Fruit fly (Drosophila melanogaster): Measurements from ENCODE around the gene CG12111.

The CG12111 gene

dm6 chrX:8601165-8601564 is 30.4 kb upstream of the CG12111 start (continued):
- peak; percentile 14 for TF ChIP-seq CG15696 (tag; optimal IDR thresholded peaks at IDR 0.05)
- TF ChIP-seq zfh1 (GFP tag; IDR thresholded peaks at IDR 0.05), result peak; percentile 63
- no peak for TF ChIP-seq CG15601 (tag; optimal IDR thresholded peaks at IDR 0.05)
- TF ChIP-seq CG17829 (tag; optimal IDR thresholded peaks at IDR 0.05), result peak; percentile 33
- no peak for TF ChIP-seq CG3847 (GFP tag; IDR thresholded peaks at IDR 0.05)
- TF ChIP-seq Dek (tag; optimal IDR thresholded peaks at IDR 0.05), result no peak
- TF ChIP-seq gcm (GFP tag; optimal IDR thresholded peaks at IDR 0.05), result no peak
- TF ChIP-seq CG4854 (GFP tag; optimal IDR thresholded peaks at IDR 0.05), result no peak
- no peak for TF ChIP-seq Dll (GFP tag; IDR thresholded peaks at IDR 0.05; ENCODE audit: partially characterized antibody)
- no peak for TF ChIP-seq fru (optimal IDR thresholded peaks at IDR 0.05)
- TF ChIP-seq Eip74EF (GFP tag; optimal IDR thresholded peaks at IDR 0.05), result no peak
- TF ChIP-seq crp (GFP tag; optimal IDR thresholded peaks at IDR 0.05), result no peak
- TF ChIP-seq grn (GFP tag; optimal IDR thresholded peaks at IDR 0.05), result no peak
- TF ChIP-seq gem (tag; optimal IDR thresholded peaks at IDR 0.05), result no peak
- TF ChIP-seq Sox102F (GFP tag; optimal IDR thresholded peaks at IDR 0.05), result no peak
- TF ChIP-seq wek (GFP tag; optimal IDR thresholded peaks at IDR 0.05), result no peak
- TF ChIP-seq Xrp1 (GFP tag; IDR thresholded peaks at IDR 0.05), result peak; percentile 57; the same call in 1 of the 2 replicates
- no peak for TF ChIP-seq CG13624 (GFP tag; optimal IDR thresholded peaks at IDR 0.05)
- no peak for TF ChIP-seq eve (GFP tag; optimal IDR thresholded peaks at IDR 0.05)
- no peak for TF ChIP-seq CG9437 (GFP tag; optimal IDR thresholded peaks at IDR 0.05)
- 0 out of 2 replicates have a peak, but pooled peaks have one; percentile 11 for TF ChIP-seq CG4730 (GFP tag; IDR thresholded peaks at IDR 0.05)
- peak; percentile 5 for TF ChIP-seq CG2120 (GFP tag; optimal IDR thresholded peaks at IDR 0.05)
- TF ChIP-seq CG12104 (GFP tag; optimal IDR thresholded peaks at IDR 0.05), result no peak
- TF ChIP-seq GATAe (GFP tag; conservative IDR thresholded peaks at IDR 0.05), result no peak
- TF ChIP-seq sd (tag; optimal IDR thresholded peaks at IDR 0.05), result no peak
- TF ChIP-seq amos (GFP tag; IDR thresholded peaks at IDR 0.05; ENCODE audit: partially characterized antibody), result no peak
- no peak for TF ChIP-seq Mes4 (GFP tag; optimal IDR thresholded peaks at IDR 0.05)
- TF ChIP-seq Gug (GFP tag; IDR thresholded peaks at IDR 0.05), result peak; percentile 58; the same call in 3 of the 4 replicates
- TF ChIP-seq Lim3 (GFP tag; IDR thresholded peaks at IDR 0.05), result no peak
- no peak for TF ChIP-seq Myb (GFP tag; optimal IDR thresholded peaks at IDR 0.05)
- TF ChIP-seq CG11093 (GFP tag; IDR thresholded peaks at IDR 0.05), result 0 out of 3 replicates have a peak, but pooled peaks have one; percentile 21
- TF ChIP-seq sens (GFP tag), result peak; percentile 68
- no peak for TF ChIP-seq ftz-f1 (GFP tag; optimal IDR thresholded peaks at IDR 0.05)
- no peak for TF ChIP-seq pan (optimal IDR thresholded peaks at IDR 0.05)
- peak in 1 of 2 experiments; percentile 52 for TF ChIP-seq pan (GFP tag; optimal IDR thresholded peaks at IDR 0.05 in 1 of 2, IDR thresholded peaks at IDR 0.05 in 1 of 2)
- no peak for TF ChIP-seq CG14710 (tag; optimal IDR thresholded peaks at IDR 0.05)
- TF ChIP-seq CG10209 (GFP tag; optimal IDR thresholded peaks at IDR 0.05), result peak; percentile 28
- no peak for TF ChIP-seq Max (GFP tag; optimal IDR thresholded peaks at IDR 0.05)
- TF ChIP-seq toy (GFP tag; IDR thresholded peaks at IDR 0.05), result no peak
- no peak for TF ChIP-seq CG13287 (GFP tag; IDR thresholded peaks at IDR 0.05; ENCODE audit: partially characterized antibody)
- no peak for TF ChIP-seq CG12744 (GFP tag; optimal IDR thresholded peaks at IDR 0.05)
- no peak for TF ChIP-seq CG8359 (GFP tag; optimal IDR thresholded peaks at IDR 0.05; ENCODE audit: borderline replicate concordance)
- no peak for TF ChIP-seq Adf1 (GFP tag; IDR thresholded peaks at IDR 0.05)
- TF ChIP-seq Six4 (GFP tag; optimal IDR thresholded peaks at IDR 0.05), result no peak
- TF ChIP-seq her (GFP tag; optimal IDR thresholded peaks at IDR 0.05), result no peak
- no peak for TF ChIP-seq da (GFP tag; optimal IDR thresholded peaks at IDR 0.05)
- no peak for TF ChIP-seq z (GFP tag; IDR thresholded peaks at IDR 0.05)
- TF ChIP-seq CG3281 (GFP tag; optimal IDR thresholded peaks at IDR 0.05), result no peak
- no peak for TF ChIP-seq dm (GFP tag; optimal IDR thresholded peaks at IDR 0.05)
- no peak for TF ChIP-seq h (optimal IDR thresholded peaks at IDR 0.05)
- no peak for TF ChIP-seq cg (GFP tag; optimal IDR thresholded peaks at IDR 0.05)
- no peak for TF ChIP-seq CG1024 (GFP tag; IDR thresholded peaks at IDR 0.05)

All from whole organism, embryonic.